Worm (Caenorhabditis elegans): ENCODE measurements around the gene Y81G3A.6.

DNA sequence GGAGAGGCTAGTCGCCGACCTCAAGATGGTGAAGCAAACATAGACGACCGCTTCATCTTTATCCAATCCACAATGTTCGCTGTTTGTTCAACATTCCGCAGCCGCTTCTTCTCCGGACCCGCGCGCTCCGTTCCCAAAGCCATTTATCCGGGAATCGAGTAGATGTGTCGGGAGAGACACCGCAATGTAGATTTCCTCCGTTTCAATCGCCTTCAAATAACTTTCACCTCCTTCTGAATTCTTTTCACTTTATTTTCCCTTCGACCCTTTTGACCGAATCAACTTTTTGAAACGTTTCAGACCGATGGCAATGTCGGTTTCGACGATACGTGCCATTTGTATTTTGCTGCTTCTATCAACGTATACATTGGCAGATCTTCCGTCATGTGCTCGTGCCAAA is 25.4 kb upstream of the Y81G3A.6 start, which contains the start of gene pqn-32:
- TF ChIP-seq lsy-27 (tag; optimal IDR thresholded peaks at IDR 0.05; ENCODE audit: borderline replicate concordance, insufficient read depth), result no peak
- TF ChIP-seq pha-4 (tag; optimal IDR thresholded peaks at IDR 0.05), result no peak
- no peak for TF ChIP-seq B0336.3 (GFP tag; IDR thresholded peaks at IDR 0.05)
- no peak for TF ChIP-seq unc-62 (GFP tag; optimal IDR thresholded peaks at IDR 0.05)

Data from whole organism, young adult.